Worm (Caenorhabditis elegans) whole organism, L4 larva: ENCODE data around the gene W07A12.4.

Experiments
- ZK546.5 ChIP-seq, 2 experiments: sonication (generic microtip); optimal IDR thresholded peaks; 2 replicates each; lab custom pipeline; 2017; ENCODE audit warnings: missing biosample characterization in 2 of 2, missing genetic modification characterization in 2 of 2
- ama-1 ChIP-seq: fragments of 150-350 bp; optimal IDR thresholded peaks from 2 replicates; lab custom pipeline; 2014; ENCODE audit warnings: inconsistent platforms, mixed read lengths
- ceh-82 ChIP-seq: sonication (generic microtip); optimal IDR thresholded peaks from 2 replicates; lab custom pipeline; 2017; ENCODE audit warnings: missing biosample characterization, missing genetic modification characterization
- fkh-10 ChIP-seq: fragments of 150-350 bp; optimal IDR thresholded peaks from 2 replicates; lab custom pipeline; 2014; ENCODE audit warnings: missing biosample characterization, missing genetic modification reagents, missing genetic modification characterization
- lin-13 ChIP-seq: fragments of 150-350 bp; optimal IDR thresholded peaks from 2 replicates; lab custom pipeline; 2014; ENCODE audit warnings: missing biosample characterization, missing genetic modification reagents, missing genetic modification characterization
- lir-3 ChIP-seq: sonication (generic microtip); optimal IDR thresholded peaks from 2 replicates; lab custom pipeline; 2016; ENCODE audit warnings: mild to moderate bottlenecking, missing genetic modification characterization, missing compliant biosample characterization
- nhr-11 ChIP-seq: fragments of 150-350 bp; optimal IDR thresholded peaks from 2 replicates; lab custom pipeline; 2014; ENCODE audit warnings: missing biosample characterization, missing genetic modification characterization
- nhr-77 ChIP-seq: fragments of 150-350 bp; optimal IDR thresholded peaks from 2 replicates; lab custom pipeline; 2014; ENCODE audit warnings: missing biosample characterization, missing genetic modification characterization
- zag-1 ChIP-seq: fragments of 150-350 bp; optimal IDR thresholded peaks from 2 replicates; lab custom pipeline; 2014; ENCODE audit warnings: missing biosample characterization, missing genetic modification characterization

DNA sequence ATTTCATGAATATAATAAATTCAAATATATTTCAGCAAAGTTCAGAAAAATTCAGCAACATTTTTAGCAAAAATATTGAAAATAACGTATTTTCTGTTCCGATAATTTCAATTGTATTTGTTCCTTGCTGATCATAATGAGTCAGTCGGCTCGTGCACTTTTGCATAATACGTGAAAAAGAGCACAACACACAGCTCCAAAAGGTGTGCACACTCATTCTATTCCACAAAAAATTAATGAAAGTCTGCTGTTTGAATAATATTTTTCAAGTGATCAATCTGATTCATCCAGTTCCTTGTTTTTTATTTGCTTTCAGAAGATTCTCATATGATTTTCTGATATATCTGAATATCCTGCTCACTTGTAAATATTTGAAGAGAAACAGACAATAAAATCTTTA lies 8.3 kb downstream of the W07A12.4 start:
- TF ChIP-seq ama-1 (lab: Kevin White, UChicago), result no peak
- TF ChIP-seq nhr-11 (tag; lab: Kevin White, UChicago), result no peak
- no peak for TF ChIP-seq ZK546.5 (tag; optimal IDR thresholded peaks at IDR 0.05; lab: Kevin White, UChicago)
- TF ChIP-seq lir-3 (tag; lab: Kevin White, UChicago), result no peak
- no peak for TF ChIP-seq zag-1
- no peak for TF ChIP-seq nhr-77 (tag; lab: Kevin White, UChicago)
- TF ChIP-seq lin-13 (GFP tag; lab: Kevin White, UChicago), result no peak
- TF ChIP-seq ceh-82, result no peak
- no peak for TF ChIP-seq fkh-10 (GFP tag; lab: Kevin White, UChicago)
